Worm (Caenorhabditis elegans): ENCODE results near the gene F40G9.6.

DNA sequence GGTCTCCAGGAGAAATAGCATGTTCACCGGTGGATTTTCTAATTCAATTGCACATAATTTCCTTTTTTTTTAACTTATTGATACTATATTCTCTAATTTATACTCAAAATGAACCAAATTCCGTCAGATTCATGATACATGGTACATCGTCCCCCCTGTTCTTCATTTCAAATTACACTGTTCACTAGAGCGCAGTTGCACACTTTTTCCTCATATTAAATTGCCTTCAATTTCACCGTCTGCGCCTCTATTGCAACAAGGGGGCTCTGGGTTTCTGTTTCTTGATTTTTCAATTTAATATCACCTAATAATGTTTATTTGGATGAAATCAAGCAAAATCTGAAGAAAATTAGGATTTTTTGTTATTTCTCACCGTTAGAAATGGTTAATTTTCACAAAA lies 47.7 kb upstream of the F40G9.6 start:
- no peak for TF ChIP-seq fkh-10 (GFP tag; optimal IDR thresholded peaks at IDR 0.05)
- no peak for TF ChIP-seq unc-55 (GFP tag; optimal IDR thresholded peaks at IDR 0.05)
- no peak for TF ChIP-seq nhr-11 (tag; optimal IDR thresholded peaks at IDR 0.05)
- TF ChIP-seq lin-11 (tag; optimal IDR thresholded peaks at IDR 0.05) = no peak
- no peak for TF ChIP-seq pqm-1 (tag; optimal IDR thresholded peaks at IDR 0.05)
- no peak for TF ChIP-seq ceh-48 (tag; optimal IDR thresholded peaks at IDR 0.05)
- no peak for TF ChIP-seq ref-2 (tag; optimal IDR thresholded peaks at IDR 0.05)
- no peak for TF ChIP-seq ceh-2 (tag; optimal IDR thresholded peaks at IDR 0.05)
- no peak for TF ChIP-seq elt-2 (tag; optimal IDR thresholded peaks at IDR 0.05)
- TF ChIP-seq ets-4 (tag; optimal IDR thresholded peaks at IDR 0.05) = no peak
- peak; percentile 34 for TF ChIP-seq nfya-1 (tag; optimal IDR thresholded peaks at IDR 0.05)
- no peak for TF ChIP-seq gmeb-2 (tag; optimal IDR thresholded peaks at IDR 0.05)
